Worm (Caenorhabditis elegans): Measurements from ENCODE around the gene pqn-96.
A peak's percentile ranks its signal among the peaks of the same experiment; 100 is the strongest.

Gene pqn-96

ce11 chrIII:8429497-8429896 is 9.7 kb downstream of the pqn-96 start:
- TF ChIP-seq ztf-22 (GFP tag; optimal IDR thresholded peaks at IDR 0.05): no peak
- no peak for TF ChIP-seq K11D2.4 (GFP tag; IDR thresholded peaks at IDR 0.05)
- no peak for TF ChIP-seq nfyb-1 (GFP tag; IDR thresholded peaks at IDR 0.05)
- no peak for TF ChIP-seq hlh-12 (tag; optimal IDR thresholded peaks at IDR 0.05)
- no peak for TF ChIP-seq let-526 (GFP tag; IDR thresholded peaks at IDR 0.05)
- TF ChIP-seq F57A8.1 (GFP tag; optimal IDR thresholded peaks at IDR 0.05): no peak
- TF ChIP-seq cebp-2 (GFP tag; IDR thresholded peaks at IDR 0.05): no peak
- TF ChIP-seq C17E4.6 (GFP tag; IDR thresholded peaks at IDR 0.05): no peak
- TF ChIP-seq ztf-3 (GFP tag; optimal IDR thresholded peaks at IDR 0.05): no peak
- TF ChIP-seq lin-40 (tag; optimal IDR thresholded peaks at IDR 0.05): no peak
- no peak for TF ChIP-seq F52B5.7 (tag; optimal IDR thresholded peaks at IDR 0.05)
- no peak for TF ChIP-seq tbx-9 (tag; optimal IDR thresholded peaks at IDR 0.05; ENCODE audit: borderline replicate concordance)
- no peak for TF ChIP-seq egrh-3 (GFP tag; IDR thresholded peaks at IDR 0.05)

- TF ChIP-seq nfya-2 (GFP tag; IDR thresholded peaks at IDR 0.05) (no peak), unc-62 (GFP tag; optimal IDR thresholded peaks at IDR 0.05) (no peak), F33H1.4 (GFP tag; IDR thresholded peaks at IDR 0.05) (peak; percentile 36; the same call in 1 of the 2 replicates), attf-5 (GFP tag; optimal IDR thresholded peaks at IDR 0.05) (no peak), C06A6.2 (GFP tag; conservative IDR thresholded peaks at IDR 0.05) (no peak), lin-26 (GFP tag; IDR thresholded peaks at IDR 0.05) (no peak), D2030.7 (GFP tag; IDR thresholded peaks at IDR 0.05) (peak; percentile 44; the same call in 1 of the 2 replicates), attf-3 (GFP tag; conservative IDR thresholded peaks at IDR 0.05) (peak; percentile 55; the same call in 1 of the 2 replicates), ekl-4 (GFP tag; IDR thresholded peaks at IDR 0.05) (no peak), ceh-40 (GFP tag; IDR thresholded peaks at IDR 0.05) (no peak), rec-8 (tag; optimal IDR thresholded peaks at IDR 0.05) (no peak), T07F8.4 (tag; optimal IDR thresholded peaks at IDR 0.05) (no peak), ama-1 (optimal IDR thresholded peaks at IDR 0.05) (no peak), ama-1 (GFP tag; optimal IDR thresholded peaks at IDR 0.05) (no peak), madf-8 (GFP tag; conservative IDR thresholded peaks at IDR 0.05) (peak; percentile 95), let-526 (GFP tag; IDR thresholded peaks at IDR 0.05) (no peak), efl-1 (GFP tag; optimal IDR thresholded peaks at IDR 0.05) (no peak), ceh-58 (GFP tag; IDR thresholded peaks at IDR 0.05) (no peak), snpc-1.3 (tag; optimal IDR thresholded peaks at IDR 0.05; ENCODE audit: insufficient read depth) (peak; percentile 7), xnd-1 (tag; optimal IDR thresholded peaks at IDR 0.05) (peak; percentile 81), hmg-1.2 (GFP tag; IDR thresholded peaks at IDR 0.05) (no peak), lsl-1 (GFP tag; optimal IDR thresholded peaks at IDR 0.05) (peak; percentile 59), F57C9.4 (tag; optimal IDR thresholded peaks at IDR 0.05) (no peak), rpc-1 (optimal IDR thresholded peaks at IDR 0.05) (no peak), rpc-1 (tag; optimal IDR thresholded peaks at IDR 0.05) (no peak), dox-1 (GFP tag; IDR thresholded peaks at IDR 0.05) (no peak), unc-130 (GFP tag; optimal IDR thresholded peaks at IDR 0.05) (no peak), F23B12.7 (tag; optimal IDR thresholded peaks at IDR 0.05; ENCODE audit: insufficient read depth) (peak; percentile 1), ceh-79 (tag; optimal IDR thresholded peaks at IDR 0.05) (no peak), madf-6 (GFP tag; IDR thresholded peaks at IDR 0.05) (peak; percentile 96)
Measured at ce11 chrIII:8429035-8429434, 10.2 kb downstream of the pqn-96 start, which contains the start of gene ZK1236.1. ZK1236.1 (plus strand) TSS chrIII:8429297.
